Worm (Caenorhabditis elegans) whole organism, young adult: ENCODE data around the gene qdpr-1.

Experiments
- B0019.2 ChIP-seq: fragments of 200-800 bp; sonication (Bioruptor generic); conservative IDR thresholded peaks from 2 replicates; pipeline ENCODE4 v1.3.6; 2022; ENCODE audit warnings: missing genetic modification reagents, missing genetic modification characterization, missing compliant biosample characterization
- C06A6.2 ChIP-seq: fragments of 200-800 bp; sonication (Bioruptor generic); conservative IDR thresholded peaks from 2 replicates; pipeline ENCODE4 v1.3.6; 2022; ENCODE audit warnings: missing genetic modification characterization, missing compliant biosample characterization
- sptf-2 ChIP-seq: fragments of 200-800 bp; sonication (Bioruptor generic); optimal IDR thresholded peaks from 2 replicates; lab custom pipeline; 2018; ENCODE audit warnings: mild to moderate bottlenecking, missing genetic modification characterization, missing compliant biosample characterization
- tbp1 ChIP-seq: fragments of 200-800 bp; sonication (Bioruptor generic); optimal IDR thresholded peaks from 2 replicates; lab custom pipeline; 2018; ENCODE audit warnings: mild to moderate bottlenecking, missing genetic modification characterization, missing compliant biosample characterization

DNA sequence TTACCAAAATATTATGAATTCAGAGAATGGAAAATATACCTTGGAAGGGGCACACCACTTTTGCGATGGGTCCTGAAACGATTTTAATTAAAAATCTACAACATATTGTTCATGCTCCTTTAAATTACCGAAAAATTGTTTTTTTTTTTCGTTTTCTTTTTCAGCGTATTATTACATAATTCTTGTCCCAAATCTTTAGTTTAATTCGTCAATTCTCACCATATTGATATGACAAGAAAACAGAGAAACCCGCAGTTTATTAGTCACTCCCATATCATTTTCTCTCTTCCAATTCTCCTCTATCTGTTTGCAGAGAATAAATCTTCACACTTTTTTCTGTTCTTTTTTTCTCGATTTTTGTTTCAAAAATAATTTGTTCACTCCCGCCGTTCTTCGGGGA is 1.6 kb downstream of the qdpr-1 start, which contains the start of gene F11F1.1:
- TF ChIP-seq sptf-2 (no peak), tbp1 (GFP tag; lab: Kevin White, UChicago) (no peak), C06A6.2 (no peak), B0019.2 (GFP tag; lab: Robert Waterston, UW) (no peak)
